Fruit fly (Drosophila melanogaster): ENCODE data around the gene dnt.

dm6 chr2L:19405685-19406357 is 42.8 kb upstream of the dnt start:
- TF ChIP-seq tj (GFP tag; optimal IDR thresholded peaks at IDR 0.05) (no peak), kay (GFP tag; ENCODE audit: borderline replicate concordance) (no peak), pad (GFP tag; optimal IDR thresholded peaks at IDR 0.05) (no peak), toe (GFP tag; optimal IDR thresholded peaks at IDR 0.05) (no peak), CG12768 (GFP tag; optimal IDR thresholded peaks at IDR 0.05) (no peak), cnc (optimal IDR thresholded peaks at IDR 0.05) (no peak), Mnt (GFP tag; optimal IDR thresholded peaks at IDR 0.05) (no peak), CG11617 (GFP tag; optimal IDR thresholded peaks at IDR 0.05) (no peak), cic (GFP tag; optimal IDR thresholded peaks at IDR 0.05) (no peak)
